Fruit fly (Drosophila melanogaster) whole organism, embryonic: ENCODE results near the gene CG10208.

Experiments
- Aef1 ChIP-seq: fragments of 200-800 bp; sonication (Bioruptor generic); IDR thresholded peaks from 3 replicates; pipeline ENCODE4 v1.3.6; 2022; ENCODE audit warnings: missing biosample characterization, missing genetic modification characterization
- CG10209 ChIP-seq: fragments of 200-800 bp; sonication (Bioruptor generic); optimal IDR thresholded peaks from 3 replicates; lab custom pipeline; 2017; ENCODE audit warnings: missing biosample characterization, mild to moderate bottlenecking, missing genetic modification characterization, missing genetic modification reagents
- CG10565 ChIP-seq: fragments of 200-800 bp; sonication (Bioruptor generic); optimal IDR thresholded peaks from 3 replicates; lab custom pipeline; 2016; ENCODE audit warnings: missing biosample characterization, mild to moderate bottlenecking, missing genetic modification characterization
- CG11093 ChIP-seq: fragments of 200-800 bp; sonication (Bioruptor generic); IDR thresholded peaks from 3 replicates; pipeline ENCODE4 v1.3.6; 2022; ENCODE audit warnings: missing biosample characterization, missing genetic modification characterization
- CG12104 ChIP-seq: fragments of 200-800 bp; sonication (Bioruptor generic); optimal IDR thresholded peaks from 3 replicates; lab custom pipeline; 2016; ENCODE audit warnings: missing biosample characterization, missing genetic modification characterization
- CG12155 ChIP-seq: fragments of 200-800 bp; sonication (Bioruptor generic); optimal IDR thresholded peaks from 3 replicates; lab custom pipeline; 2016; ENCODE audit warnings: missing biosample characterization, missing genetic modification characterization
- CG1233 ChIP-seq: fragments of 200-800 bp; sonication (Bioruptor generic); optimal IDR thresholded peaks from 4 replicates; lab custom pipeline; 2018; ENCODE audit warnings: missing biosample characterization, mild to moderate bottlenecking, missing genetic modification characterization
- CG12659 ChIP-seq: fragments of 200-800 bp; sonication (Bioruptor generic); optimal IDR thresholded peaks from 3 replicates; lab custom pipeline; 2017; ENCODE audit warnings: mild to moderate bottlenecking, missing biosample characterization, missing genetic modification reagents, missing genetic modification characterization
- CG13296 ChIP-seq: fragments of 200-800 bp; sonication (Bioruptor generic); optimal IDR thresholded peaks from 3 replicates; lab custom pipeline; 2018; ENCODE audit warnings: missing biosample characterization, mild to moderate bottlenecking, missing genetic modification characterization
- CG14050 ChIP-seq: fragments of 200-800 bp; sonication (Bioruptor generic); IDR thresholded peaks from 3 replicates; pipeline ENCODE4 v1.3.6; 2022; ENCODE audit warnings: missing biosample characterization, missing genetic modification characterization
- CG17186 ChIP-seq: fragments of 200-800 bp; sonication (Bioruptor generic); optimal IDR thresholded peaks from 3 replicates; lab custom pipeline; 2017; ENCODE audit warnings: missing biosample characterization, missing genetic modification reagents, missing genetic modification characterization
- CG17361 ChIP-seq: fragments of 200-800 bp; sonication (Bioruptor generic); IDR thresholded peaks from 3 replicates; pipeline ENCODE4 v1.3.6; 2022; ENCODE audit warnings: missing biosample characterization, missing genetic modification characterization
- CG17912 ChIP-seq: fragments of 200-800 bp; sonication (Bioruptor generic); optimal IDR thresholded peaks from 2 replicates; lab custom pipeline; 2018; ENCODE audit warnings: missing biosample characterization, mild to moderate bottlenecking, missing genetic modification characterization
- CG32772 ChIP-seq: fragments of 200-800 bp; sonication (Bioruptor generic); IDR thresholded peaks from 2 replicates; pipeline ENCODE4 v1.3.6; 2022; ENCODE audit warnings: missing biosample characterization, missing genetic modification characterization
- CG4617 ChIP-seq: fragments of 200-800 bp; sonication (Bioruptor generic); optimal IDR thresholded peaks from 3 replicates; lab custom pipeline; 2016; ENCODE audit warnings: missing biosample characterization, missing genetic modification characterization, borderline replicate concordance
- CG6654 ChIP-seq: fragments of 200-800 bp; sonication (Bioruptor generic); optimal IDR thresholded peaks from 2 replicates; lab custom pipeline; 2017; ENCODE audit warnings: missing biosample characterization, mild to moderate bottlenecking, missing genetic modification characterization
- Dip3 ChIP-seq: fragments of 200-800 bp; sonication (Bioruptor generic); optimal IDR thresholded peaks from 3 replicates; lab custom pipeline; 2016; ENCODE audit warnings: missing biosample characterization, missing genetic modification characterization
- E2f2 ChIP-seq: fragments of 200-800 bp; sonication (Bioruptor generic); IDR thresholded peaks from 2 replicates; pipeline ENCODE4 v1.3.6; 2022; ENCODE audit warnings: missing biosample characterization, missing genetic modification characterization
- Fer1 ChIP-seq: fragments of 200-800 bp; sonication (Bioruptor generic); optimal IDR thresholded peaks from 2 replicates; lab custom pipeline; 2017; ENCODE audit warnings: missing biosample characterization, mild to moderate bottlenecking, missing genetic modification characterization
- HLH3B ChIP-seq: fragments of 200-800 bp; sonication (Bioruptor generic); IDR thresholded peaks from 2 replicates; pipeline ENCODE4 v1.3.6; 2022; ENCODE audit warnings: missing biosample characterization, missing genetic modification characterization
- HmgZ ChIP-seq: fragments of 200-800 bp; sonication (Bioruptor generic); optimal IDR thresholded peaks from 2 replicates; lab custom pipeline; 2018; ENCODE audit warnings: missing biosample characterization, mild to moderate bottlenecking, missing genetic modification characterization
- Lpt ChIP-seq: fragments of >200 bp; optimal IDR thresholded peaks from 2 replicates; lab custom pipeline; 2018; ENCODE audit warnings: missing biosample characterization, missing genetic modification characterization
- Med ChIP-seq: fragments of 200-800 bp; sonication (Bioruptor generic); peaks from one replicate; lab custom pipeline; 2016; ENCODE audit warnings: missing biosample characterization, missing genetic modification characterization, mild to moderate bottlenecking, inconsistent platforms, moderate library complexity
- Nf-YC ChIP-seq: fragments of 200-800 bp; optimal IDR thresholded peaks from 3 replicates; lab custom pipeline; 2019; ENCODE audit warnings: missing biosample characterization, mild to moderate bottlenecking, missing genetic modification characterization, moderate library complexity
- Oaz ChIP-seq: fragments of 200-800 bp; sonication (Bioruptor generic); IDR thresholded peaks from 2 replicates; pipeline ENCODE4 v1.3.6; 2022; ENCODE audit warnings: missing biosample characterization, missing genetic modification characterization
- Poxn ChIP-seq: fragments of 200-800 bp; sonication (Bioruptor generic); IDR thresholded peaks from 2 replicates; pipeline ENCODE4 v1.3.6; 2022; ENCODE audit warnings: missing biosample characterization, missing genetic modification characterization
- az2 ChIP-seq: fragments of 200-800 bp; sonication (Bioruptor generic); optimal IDR thresholded peaks from 3 replicates; lab custom pipeline; 2016; ENCODE audit warnings: missing biosample characterization, missing genetic modification characterization
- bigmax ChIP-seq: fragments of 200-800 bp; sonication (Bioruptor generic); optimal IDR thresholded peaks from 2 replicates; lab custom pipeline; 2018; ENCODE audit warnings: missing biosample characterization, mild to moderate bottlenecking, missing genetic modification characterization
- corto ChIP-seq: fragments of 200-800 bp; sonication (Bioruptor generic); optimal IDR thresholded peaks from 2 replicates; lab custom pipeline; 2016; ENCODE audit warnings: missing biosample characterization, mild to moderate bottlenecking, missing genetic modification characterization, moderate library complexity
- dmrt99B ChIP-seq: fragments of 200-800 bp; sonication (Bioruptor generic); optimal IDR thresholded peaks from 2 replicates; lab custom pipeline; 2018; ENCODE audit warnings: missing biosample characterization, mild to moderate bottlenecking, missing genetic modification characterization, moderate library complexity
- dpn ChIP-seq, 2 experiments: fragments of 200-800 bp; sonication (Bioruptor generic); optimal IDR thresholded peaks; 3 replicates each; lab custom pipeline; 2016; ENCODE audit warnings: missing biosample characterization in 2 of 2, missing genetic modification characterization in 2 of 2
- ewg ChIP-seq: fragments of 200-800 bp; sonication (Bioruptor generic); optimal IDR thresholded peaks from 3 replicates; lab custom pipeline; 2017; ENCODE audit warnings: mild to moderate bottlenecking, missing biosample characterization, missing genetic modification reagents, missing genetic modification characterization
- eyg ChIP-seq: fragments of 200-800 bp; sonication (Bioruptor generic); optimal IDR thresholded peaks from 3 replicates; lab custom pipeline; 2016; ENCODE audit warnings: missing biosample characterization, missing genetic modification characterization
- insv ChIP-seq, 2 experiments: fragments of 200-800 bp; sonication (Bioruptor generic); optimal IDR thresholded peaks; 3 replicates each; lab custom pipeline; 2016 to 2018; ENCODE audit warnings: missing biosample characterization in 2 of 2, missing genetic modification characterization in 2 of 2
- lov ChIP-seq, 2 experiments: fragments of 200-800 bp in 1 of 2; fragments of >200 bp in 1 of 2; sonication (Bioruptor generic) in 1 of 2; IDR thresholded peaks in 1 of 2; optimal IDR thresholded peaks in 1 of 2; 2 replicates in 1 of 2; 3 replicates in 1 of 2; pipeline versions ENCODE4 v1.3.6 to Lab custom; 2017 to 2022; ENCODE audit warnings: missing biosample characterization in 1 of 2, missing genetic modification characterization in 1 of 2
- onecut ChIP-seq: fragments of 200-800 bp; sonication (Bioruptor generic); IDR thresholded peaks from 2 replicates; pipeline ENCODE4 v1.3.6; 2022; ENCODE audit warnings: missing biosample characterization, missing genetic modification characterization
- pan ChIP-seq, 4 experiments: fragments of >200 bp in 3 of 4; fragments of 200-800 bp in 1 of 4; sonication (Bioruptor generic) in 1 of 4; optimal IDR thresholded peaks in 3 of 4; IDR thresholded peaks in 1 of 4; 2 replicates each; pipeline versions ENCODE4 v1.3.6 to Lab custom; 2017 to 2022; ENCODE audit warnings: missing biosample characterization in 2 of 4, missing genetic modification characterization in 2 of 4, mixed read lengths in 1 of 4
- pzg ChIP-seq: fragments of 200-800 bp; sonication (Bioruptor generic); optimal IDR thresholded peaks from 3 replicates; lab custom pipeline; 2018; ENCODE audit warnings: missing biosample characterization, mild to moderate bottlenecking, missing genetic modification characterization, moderate library complexity
- ro ChIP-seq: fragments of 200-800 bp; sonication (Bioruptor generic); IDR thresholded peaks from 2 replicates; pipeline ENCODE4 v1.3.6; 2022; ENCODE audit warnings: missing biosample characterization, missing genetic modification characterization
- row ChIP-seq: fragments of 200-800 bp; sonication (Bioruptor generic); IDR thresholded peaks from 3 replicates; pipeline ENCODE4 v1.3.6; 2022; ENCODE audit warnings: missing biosample characterization, missing genetic modification characterization
- sisA ChIP-seq: fragments of 200-800 bp; sonication (Bioruptor generic); IDR thresholded peaks from 2 replicates; pipeline ENCODE4 v1.3.6; 2022; ENCODE audit warnings: missing biosample characterization, missing genetic modification characterization
- sna ChIP-seq: fragments of 200-800 bp; sonication (Bioruptor generic); IDR thresholded peaks from 2 replicates; pipeline ENCODE4 v1.3.6; 2022; ENCODE audit warnings: missing biosample characterization, missing genetic modification characterization; ENCODE audit not compliant: partially characterized antibody
- so ChIP-seq: fragments of 200-800 bp; sonication (Bioruptor generic); IDR thresholded peaks from 3 replicates; pipeline ENCODE4 v1.3.6; 2022; ENCODE audit warnings: missing biosample characterization, missing genetic modification characterization
- stwl ChIP-seq: fragments of 200-800 bp; sonication (Bioruptor generic); optimal IDR thresholded peaks from 3 replicates; lab custom pipeline; 2018; ENCODE audit warnings: missing biosample characterization, mild to moderate bottlenecking, missing genetic modification characterization, moderate library complexity
- tll ChIP-seq, 2 experiments: fragments of 200-800 bp in 1 of 2; fragments of >200 bp in 1 of 2; sonication (Bioruptor generic) in 1 of 2; optimal IDR thresholded peaks; 2 replicates each; lab custom pipeline; 2017 to 2019; ENCODE audit warnings: missing biosample characterization in 2 of 2, missing genetic modification characterization in 2 of 2, mild to moderate bottlenecking in 1 of 2, moderate library complexity in 1 of 2
- toy ChIP-seq: fragments of 200-800 bp; sonication (Bioruptor generic); IDR thresholded peaks from 2 replicates; pipeline ENCODE4 v1.3.6; 2022; ENCODE audit warnings: missing biosample characterization, missing genetic modification characterization
- unc-4 ChIP-seq: fragments of 200-800 bp; sonication (Bioruptor generic); IDR thresholded peaks from 2 replicates; pipeline ENCODE4 v1.3.6; 2022; ENCODE audit warnings: missing biosample characterization, missing genetic modification characterization; ENCODE audit not compliant: partially characterized antibody
- unpg ChIP-seq: fragments of 200-800 bp; sonication (Bioruptor generic); optimal IDR thresholded peaks from 3 replicates; lab custom pipeline; 2018; ENCODE audit warnings: missing biosample characterization, mild to moderate bottlenecking, missing genetic modification characterization, moderate library complexity
- wek ChIP-seq: fragments of 200-800 bp; sonication (Bioruptor generic); optimal IDR thresholded peaks from 3 replicates; lab custom pipeline; 2018; ENCODE audit warnings: missing biosample characterization, mild to moderate bottlenecking, missing genetic modification characterization, moderate library complexity

Gene CG10208

dm6 chr3R:23817566-23818202 lies 43.8 kb upstream of the CG10208 start (continued):
- no peak for TF ChIP-seq stwl (tag; lab: Kevin White, UChicago)
- no peak for TF ChIP-seq CG11093 (GFP tag; lab: Robert Waterston, UW)
- TF ChIP-seq CG10209, result no peak
- no peak for TF ChIP-seq CG13296 (GFP tag; lab: Kevin White, UChicago)
- TF ChIP-seq Fer1, result no peak
- TF ChIP-seq pzg, result no peak
- no peak for TF ChIP-seq ewg (GFP tag; lab: Kevin White, UChicago)
- no peak for TF ChIP-seq Lpt (GFP tag; lab: Kevin White, UChicago)
- TF ChIP-seq unc-4, result no peak
- no peak for TF ChIP-seq Oaz
- peak; percentile 47 for TF ChIP-seq HLH3B
- TF ChIP-seq CG12104 (GFP tag; lab: Kevin White, UChicago), result no peak
- no peak for TF ChIP-seq CG10565
- TF ChIP-seq bigmax (GFP tag; lab: Kevin White, UChicago), result no peak
- no peak for TF ChIP-seq so (GFP tag; lab: Robert Waterston, UW)
- no peak for TF ChIP-seq Poxn (GFP tag; lab: Robert Waterston, UW)
- TF ChIP-seq onecut, result 0 out of 2 replicates have a peak, but pooled peaks have one; percentile 22
- no peak for TF ChIP-seq Aef1
- TF ChIP-seq ro (GFP tag; lab: Robert Waterston, UW), result no peak
- no peak for TF ChIP-seq toy (GFP tag; lab: Robert Waterston, UW)
- TF ChIP-seq sisA, result no peak; the same call in 1 of the 2 replicates
- TF ChIP-seq corto (GFP tag; lab: Kevin White, UChicago), result no peak
- TF ChIP-seq CG17186 (GFP tag; lab: Kevin White, UChicago), result no peak
- no peak for TF ChIP-seq CG14050 (GFP tag; lab: Robert Waterston, UW)
- no peak for TF ChIP-seq tll (GFP tag; optimal IDR thresholded peaks at IDR 0.05; lab: Kevin White, UChicago)
- peak; percentile 33; the same call in 1 of the 2 replicates for TF ChIP-seq CG32772 (GFP tag; lab: Robert Waterston, UW)
- TF ChIP-seq insv (GFP tag; optimal IDR thresholded peaks at IDR 0.05; lab: Kevin White, UChicago), result peak in 1 of 2 experiments; percentile 66
- no peak for TF ChIP-seq CG1233 (GFP tag; lab: Kevin White, UChicago)
- peak; percentile 2 for TF ChIP-seq HmgZ
- no peak for TF ChIP-seq pan (optimal IDR thresholded peaks at IDR 0.05; lab: Kevin White, UChicago)
- peak in 1 of 2 experiments; percentile 35 for TF ChIP-seq pan (GFP tag; optimal IDR thresholded peaks at IDR 0.05 in 1 of 2, IDR thresholded peaks at IDR 0.05 in 1 of 2)
- TF ChIP-seq eyg (GFP tag; lab: Kevin White, UChicago), result no peak
- TF ChIP-seq Dip3 (GFP tag; lab: Kevin White, UChicago), result no peak
- TF ChIP-seq E2f2 (GFP tag; lab: Robert Waterston, UW), result peak; percentile 36; the same call in 1 of the 2 replicates
- TF ChIP-seq wek (GFP tag; lab: Kevin White, UChicago), result no peak
- TF ChIP-seq CG4617, result no peak
- TF ChIP-seq CG17912 (GFP tag; lab: Kevin White, UChicago), result no peak
- no peak for TF ChIP-seq CG12155
- TF ChIP-seq dmrt99B (tag; lab: Kevin White, UChicago), result no peak
- TF ChIP-seq CG17361, result no peak
- peak; percentile 66 for TF ChIP-seq row (GFP tag; lab: Robert Waterston, UW)
- no peak for TF ChIP-seq unpg (GFP tag; lab: Kevin White, UChicago)
- no peak for TF ChIP-seq Nf-YC (tag; lab: Kevin White, UChicago)
- no peak for TF ChIP-seq sna (GFP tag; lab: Robert Waterston, UW)
- TF ChIP-seq CG12659 (GFP tag; lab: Kevin White, UChicago), result no peak
- no peak for TF ChIP-seq lov (optimal IDR thresholded peaks at IDR 0.05; lab: Kevin White, UChicago)
- no peak for TF ChIP-seq lov (GFP tag; IDR thresholded peaks at IDR 0.05; lab: Robert Waterston, UW)
- TF ChIP-seq Med (GFP tag; lab: Kevin White, UChicago), result peak; percentile 77
- peak; percentile 25 for TF ChIP-seq az2 (GFP tag; lab: Kevin White, UChicago)
- no peak for TF ChIP-seq dpn (GFP tag; optimal IDR thresholded peaks at IDR 0.05; lab: Kevin White, UChicago)
- TF ChIP-seq CG6654 (GFP tag; lab: Kevin White, UChicago), result no peak
